Worm (Caenorhabditis elegans) whole organism, L3 larva: ENCODE measurements around the gene F29A7.6.

ENCODE experiments used
- R02D3.7 ChIP-seq: fragments of 150-350 bp; optimal IDR thresholded peaks from 2 replicates; lab custom pipeline; 2014; ENCODE audit warnings: missing biosample characterization, missing genetic modification characterization
- aly-2 ChIP-seq: fragments of 150-350 bp; optimal IDR thresholded peaks from 2 replicates; lab custom pipeline; 2014; ENCODE audit warnings: missing biosample characterization, missing genetic modification characterization
- ceh-16 ChIP-seq: sonication (generic microtip); optimal IDR thresholded peaks from 2 replicates; lab custom pipeline; 2017; ENCODE audit warnings: missing biosample characterization, missing genetic modification characterization
- ceh-28 ChIP-seq: fragments of 150-350 bp; optimal IDR thresholded peaks from 2 replicates; lab custom pipeline; 2014; ENCODE audit warnings: missing biosample characterization, missing genetic modification reagents, missing genetic modification characterization
- ceh-82 ChIP-seq: fragments of 150-350 bp; optimal IDR thresholded peaks from 2 replicates; lab custom pipeline; 2014; ENCODE audit warnings: missing biosample characterization, missing genetic modification characterization
- ceh-9 ChIP-seq: sonication (generic microtip); optimal IDR thresholded peaks from 2 replicates; lab custom pipeline; 2018; ENCODE audit warnings: missing biosample characterization, missing genetic modification characterization
- daf-12 ChIP-seq: fragments of 150-350 bp; optimal IDR thresholded peaks from 2 replicates; lab custom pipeline; 2014; ENCODE audit warnings: missing biosample characterization, missing genetic modification reagents, missing genetic modification characterization
- egl-5 ChIP-seq: fragments of 150-350 bp; optimal IDR thresholded peaks from 2 replicates; lab custom pipeline; 2017; ENCODE audit warnings: missing biosample characterization, missing genetic modification reagents, missing genetic modification characterization, inconsistent platforms
- elt-1 ChIP-seq: fragments of 150-350 bp; optimal IDR thresholded peaks from 2 replicates; lab custom pipeline; 2014; ENCODE audit warnings: missing biosample characterization, missing genetic modification characterization
- elt-2 ChIP-seq: sonication (generic microtip); optimal IDR thresholded peaks from 2 replicates; lab custom pipeline; 2016; ENCODE audit warnings: missing genetic modification reagents, mild to moderate bottlenecking, missing genetic modification characterization, missing compliant biosample characterization
- eor-1 ChIP-seq, 2 experiments: fragments of 150-350 bp; optimal IDR thresholded peaks; 2 replicates each; lab custom pipeline; 2014 to 2018; ENCODE audit warnings: missing biosample characterization in 2 of 2, missing genetic modification characterization in 2 of 2
- fkh-10 ChIP-seq: sonication (generic microtip); optimal IDR thresholded peaks from 2 replicates; lab custom pipeline; 2017; ENCODE audit warnings: missing biosample characterization, missing genetic modification reagents, missing genetic modification characterization
- fkh-2 ChIP-seq: fragments of 150-350 bp; optimal IDR thresholded peaks from 2 replicates; lab custom pipeline; 2014; ENCODE audit warnings: missing biosample characterization, missing genetic modification reagents, missing genetic modification characterization
- jun-1 ChIP-seq: fragments of 150-350 bp; optimal IDR thresholded peaks from 2 replicates; lab custom pipeline; 2014; ENCODE audit warnings: missing biosample characterization, missing genetic modification reagents, missing genetic modification characterization
- lin-15B ChIP-seq: fragments of 150-350 bp; optimal IDR thresholded peaks from 2 replicates; lab custom pipeline; 2014; ENCODE audit warnings: missing biosample characterization, missing genetic modification characterization
- lin-39 ChIP-seq: fragments of 150-350 bp; optimal IDR thresholded peaks from 2 replicates; lab custom pipeline; 2018; ENCODE audit warnings: missing biosample characterization, missing genetic modification reagents, missing genetic modification characterization
- lsy-12 ChIP-seq: sonication (generic microtip); optimal IDR thresholded peaks from 2 replicates; lab custom pipeline; 2016; ENCODE audit warnings: mild to moderate bottlenecking, missing genetic modification characterization, missing compliant biosample characterization
- mdl-1 ChIP-seq: fragments of 150-350 bp; optimal IDR thresholded peaks from 2 replicates; lab custom pipeline; 2014; ENCODE audit warnings: missing biosample characterization, missing genetic modification characterization
- nfya-1 ChIP-seq: sonication (generic microtip); optimal IDR thresholded peaks from 2 replicates; lab custom pipeline; 2017; ENCODE audit warnings: missing genetic modification characterization, mild to moderate bottlenecking, missing compliant biosample characterization, antibody characterized with exemption, moderate library complexity; ENCODE audit not compliant: insufficient read depth
- nhr-11 ChIP-seq: fragments of 150-350 bp; optimal IDR thresholded peaks from 2 replicates; lab custom pipeline; 2014; ENCODE audit warnings: missing biosample characterization, missing genetic modification characterization
- nhr-23 ChIP-seq: fragments of 150-350 bp; optimal IDR thresholded peaks from 2 replicates; lab custom pipeline; 2014; ENCODE audit warnings: missing biosample characterization, missing genetic modification reagents, missing genetic modification characterization
- nhr-237 ChIP-seq: fragments of 150-350 bp; optimal IDR thresholded peaks from 2 replicates; lab custom pipeline; 2014; ENCODE audit warnings: missing biosample characterization, missing genetic modification characterization
- nhr-25 ChIP-seq: sonication (generic microtip); optimal IDR thresholded peaks from 2 replicates; lab custom pipeline; 2017; ENCODE audit warnings: missing biosample characterization, missing genetic modification characterization
- nhr-28 ChIP-seq: fragments of 150-350 bp; optimal IDR thresholded peaks from 2 replicates; lab custom pipeline; 2014; ENCODE audit warnings: missing biosample characterization, missing genetic modification characterization
- nhr-76 ChIP-seq: fragments of 150-350 bp; sonication (generic microtip); optimal IDR thresholded peaks from 5 replicates; lab custom pipeline; 2014; ENCODE audit warnings: missing biosample characterization, missing genetic modification characterization
- nhr-77 ChIP-seq: fragments of 150-350 bp; optimal IDR thresholded peaks from 2 replicates; lab custom pipeline; 2014; ENCODE audit warnings: missing biosample characterization, missing genetic modification characterization
- pha-4 ChIP-seq: fragments of 150-350 bp; optimal IDR thresholded peaks from 2 replicates; lab custom pipeline; 2014; ENCODE audit warnings: missing biosample characterization, missing genetic modification reagents, missing genetic modification characterization
- pqm-1 ChIP-seq: fragments of 150-350 bp; optimal IDR thresholded peaks from 2 replicates; lab custom pipeline; 2017; ENCODE audit warnings: missing biosample characterization, missing genetic modification characterization, inconsistent platforms
- snpc-4 ChIP-seq: fragments of 150-350 bp; optimal IDR thresholded peaks from 2 replicates; lab custom pipeline; 2014; ENCODE audit warnings: missing biosample characterization, missing genetic modification characterization
- unc-39 ChIP-seq: sonication (generic microtip); optimal IDR thresholded peaks from 4 replicates; lab custom pipeline; 2017; ENCODE audit warnings: missing biosample characterization, missing genetic modification characterization
- unc-62 ChIP-seq: fragments of 150-350 bp; sonication (generic microtip); optimal IDR thresholded peaks from 4 replicates; lab custom pipeline; 2014; ENCODE audit warnings: missing biosample characterization, missing genetic modification reagents, missing genetic modification characterization
- zag-1 ChIP-seq: fragments of 150-350 bp; optimal IDR thresholded peaks from 2 replicates; lab custom pipeline; 2014; ENCODE audit warnings: missing biosample characterization, missing genetic modification characterization
- ztf-11 ChIP-seq: fragments of 150-350 bp; optimal IDR thresholded peaks from 2 replicates; lab custom pipeline; 2014; ENCODE audit warnings: missing biosample characterization, missing genetic modification characterization
- ztf-4 ChIP-seq: fragments of 150-350 bp; optimal IDR thresholded peaks from 2 replicates; lab custom pipeline; 2014; ENCODE audit warnings: missing biosample characterization, missing genetic modification characterization

The F29A7.6 gene

ce11 chrII:2800550-2801233, 48.3 kb upstream of the F29A7.6 start, which contains the start of gene nhr-119 (continued):
- TF ChIP-seq daf-12 (tag; lab: Kevin White, UChicago) (no peak), ztf-11 (tag; lab: Kevin White, UChicago) (no peak), ceh-9 (tag; lab: Kevin White, UChicago) (no peak), elt-1 (tag; lab: Kevin White, UChicago) (peak; percentile 74), nhr-237 (tag; lab: Kevin White, UChicago) (no peak), nhr-23 (tag; lab: Kevin White, UChicago) (peak; percentile 92), unc-62 (GFP tag; lab: Kevin White, UChicago) (peak; percentile 11)

- TF ChIP-seq fkh-2 (tag; lab: Kevin White, UChicago) (no peak), ceh-9 (tag; lab: Kevin White, UChicago) (no peak), R02D3.7 (no peak), fkh-10 (GFP tag; lab: Kevin White, UChicago) (no peak), nhr-25 (no peak), zag-1 (tag; lab: Kevin White, UChicago) (no peak), lin-39 (tag; lab: Kevin White, UChicago) (no peak)
Measured at ce11 chrII:2797951-2798350, 45.5 kb upstream of the F29A7.6 start.

ce11 chrII:2796431-2796830, 44.0 kb upstream of the F29A7.6 start:
- TF ChIP-seq mdl-1 (tag; lab: Kevin White, UChicago) = no peak
- TF ChIP-seq egl-5 (tag; lab: Kevin White, UChicago) = no peak
- no peak for TF ChIP-seq jun-1
- TF ChIP-seq nhr-25 = no peak

- TF ChIP-seq elt-1 (tag; lab: Kevin White, UChicago) = no peak
- TF ChIP-seq ceh-28 (tag; lab: Kevin White, UChicago) = peak; percentile 75
Measured at ce11 chrII:2795413-2795812, 43.0 kb upstream of the F29A7.6 start.

- TF ChIP-seq elt-2 (no peak), ceh-9 (tag; lab: Kevin White, UChicago) (no peak), aly-2 (tag; lab: Kevin White, UChicago) (no peak), pqm-1 (tag; lab: Kevin White, UChicago) (no peak), nhr-23 (tag; lab: Kevin White, UChicago) (no peak), nhr-28 (tag; lab: Kevin White, UChicago) (no peak), ceh-28 (tag; lab: Kevin White, UChicago) (no peak), nhr-11 (tag; lab: Kevin White, UChicago) (no peak), egl-5 (tag; lab: Kevin White, UChicago) (no peak), nfya-1 (no peak), lsy-12 (tag; lab: Kevin White, UChicago) (no peak), pha-4 (tag; lab: Kevin White, UChicago) (no peak), snpc-4 (tag; lab: Kevin White, UChicago) (no peak)
Measured at ce11 chrII:2791693-2792092, 39.3 kb upstream of the F29A7.6 start.

ce11 chrII:2787849-2788248, 35.4 kb upstream of the F29A7.6 start:
- no peak for TF ChIP-seq ceh-16 (tag; lab: Kevin White, UChicago)
- TF ChIP-seq ztf-11 (tag; lab: Kevin White, UChicago) = no peak
- TF ChIP-seq pha-4 (tag; lab: Kevin White, UChicago) = no peak
- TF ChIP-seq zag-1 (tag; lab: Kevin White, UChicago) = no peak
- no peak for TF ChIP-seq ceh-82 (tag; lab: Kevin White, UChicago)
- no peak for TF ChIP-seq unc-39 (tag; lab: Kevin White, UChicago)
- no peak for TF ChIP-seq lsy-12 (tag; lab: Kevin White, UChicago)
- no peak for TF ChIP-seq eor-1 (tag; optimal IDR thresholded peaks at IDR 0.05; lab: Kevin White, UChicago)
- TF ChIP-seq daf-12 (tag; lab: Kevin White, UChicago) = no peak
- TF ChIP-seq pqm-1 (tag; lab: Kevin White, UChicago) = no peak
- TF ChIP-seq aly-2 (tag; lab: Kevin White, UChicago) = no peak
- TF ChIP-seq nhr-77 (tag; lab: Kevin White, UChicago) = no peak
- TF ChIP-seq ztf-4 (tag; lab: Kevin White, UChicago) = no peak
- no peak for TF ChIP-seq R02D3.7
- no peak for TF ChIP-seq nhr-76 (tag; lab: Kevin White, UChicago)
- no peak for TF ChIP-seq fkh-10 (GFP tag; lab: Kevin White, UChicago)
- no peak for TF ChIP-seq nhr-11 (tag; lab: Kevin White, UChicago)
- TF ChIP-seq mdl-1 (tag; lab: Kevin White, UChicago) = no peak
- TF ChIP-seq lin-15B = no peak
